Worm (Caenorhabditis elegans) whole organism, young adult: ENCODE measurements around the gene rpac-19.

ENCODE experiments used
- B0261.1 ChIP-seq: sonication (generic microtip); optimal IDR thresholded peaks from 2 replicates; lab custom pipeline; 2016; ENCODE audit warnings: mild to moderate bottlenecking, missing genetic modification characterization, moderate library complexity, missing compliant biosample characterization
- D2030.7 ChIP-seq: fragments of 200-800 bp; sonication (Bioruptor generic); IDR thresholded peaks from 2 replicates; pipeline ENCODE4 v1.3.6; 2022; ENCODE audit warnings: missing genetic modification reagents, missing genetic modification characterization, missing compliant biosample characterization
- F37B4.10 ChIP-seq: fragments of 200-800 bp; sonication (Bioruptor generic); IDR thresholded peaks from 2 replicates; pipeline ENCODE4 v1.3.6; 2022; ENCODE audit warnings: missing genetic modification characterization, missing compliant biosample characterization
- F49E8.2 ChIP-seq: sonication (generic microtip); optimal IDR thresholded peaks from 3 replicates; lab custom pipeline; 2017; ENCODE audit warnings: missing genetic modification characterization, mild to moderate bottlenecking, missing compliant biosample characterization, antibody characterized with exemption, moderate library complexity; ENCODE audit not compliant: insufficient read depth
- F55B11.4 ChIP-seq: sonication (generic microtip); optimal IDR thresholded peaks from 2 replicates; lab custom pipeline; 2016; ENCODE audit warnings: missing compliant biosample characterization, missing genetic modification characterization, borderline replicate concordance; ENCODE audit not compliant: insufficient read depth
- K12H6.12 ChIP-seq: fragments of 200-800 bp; sonication (Bioruptor generic); optimal IDR thresholded peaks from 2 replicates; lab custom pipeline; 2018; ENCODE audit warnings: mild to moderate bottlenecking, missing genetic modification characterization, missing compliant biosample characterization
- Y53F4B.3 ChIP-seq: fragments of 200-800 bp; sonication (Bioruptor generic); IDR thresholded peaks from 2 replicates; pipeline ENCODE4 v1.3.6; 2022; ENCODE audit warnings: missing genetic modification reagents, missing genetic modification characterization, missing compliant biosample characterization
- Y67H2A.10 ChIP-seq: fragments of 200-800 bp; sonication (Bioruptor generic); conservative IDR thresholded peaks from 2 replicates; pipeline ENCODE4 v1.3.6; 2022; ENCODE audit warnings: missing genetic modification reagents, missing genetic modification characterization, missing compliant biosample characterization
- Y95B8A.8 ChIP-seq: fragments of 200-800 bp; sonication (Bioruptor generic); IDR thresholded peaks from 2 replicates; pipeline ENCODE4 v1.3.6; 2022; ENCODE audit warnings: missing genetic modification reagents, missing genetic modification characterization, missing compliant biosample characterization
- attf-5 ChIP-seq: fragments of 200-800 bp; sonication (Bioruptor generic); optimal IDR thresholded peaks from 2 replicates; lab custom pipeline; 2018; ENCODE audit warnings: mild to moderate bottlenecking, missing genetic modification characterization, missing compliant biosample characterization
- attf-6 ChIP-seq: fragments of 200-800 bp; sonication (Bioruptor generic); IDR thresholded peaks from 2 replicates; pipeline ENCODE4 v1.3.6; 2022; ENCODE audit warnings: missing genetic modification reagents, missing genetic modification characterization, missing compliant biosample characterization
- bed-1 ChIP-seq: fragments of 200-800 bp; sonication (Bioruptor generic); IDR thresholded peaks from 2 replicates; pipeline ENCODE4 v1.3.6; 2022; ENCODE audit warnings: missing genetic modification reagents, missing genetic modification characterization, missing compliant biosample characterization
- bed-2 ChIP-seq: fragments of 200-800 bp; sonication (Bioruptor generic); IDR thresholded peaks from 2 replicates; pipeline ENCODE4 v1.3.6; 2022; ENCODE audit warnings: missing genetic modification reagents, missing genetic modification characterization, missing compliant biosample characterization
- ccch-3 ChIP-seq: fragments of 200-800 bp; sonication (Bioruptor generic); optimal IDR thresholded peaks from 2 replicates; lab custom pipeline; 2018; ENCODE audit warnings: mild to moderate bottlenecking, missing genetic modification characterization, missing compliant biosample characterization
- ceh-91 ChIP-seq: fragments of 200-800 bp; sonication (Bioruptor generic); IDR thresholded peaks from 2 replicates; pipeline ENCODE4 v1.3.6; 2022; ENCODE audit warnings: missing genetic modification reagents, missing genetic modification characterization, missing compliant biosample characterization
- dpff-1 ChIP-seq: sonication (generic microtip); optimal IDR thresholded peaks from 2 replicates; lab custom pipeline; 2017; ENCODE audit warnings: mild to moderate bottlenecking, missing genetic modification characterization, missing compliant biosample characterization
- efl-1 ChIP-seq: fragments of 150-350 bp; optimal IDR thresholded peaks from 2 replicates; lab custom pipeline; 2014; ENCODE audit warnings: missing biosample characterization, missing genetic modification reagents, missing genetic modification characterization
- egl-18 ChIP-seq: fragments of 200-800 bp; sonication (Bioruptor generic); IDR thresholded peaks from 2 replicates; pipeline ENCODE4 v1.3.6; 2022; ENCODE audit warnings: missing genetic modification reagents, missing genetic modification characterization, missing compliant biosample characterization
- egl-44 ChIP-seq: fragments of 200-800 bp; sonication (Bioruptor generic); IDR thresholded peaks from 2 replicates; pipeline ENCODE4 v1.3.6; 2022; ENCODE audit warnings: missing genetic modification reagents, missing genetic modification characterization, missing compliant biosample characterization
- hlh-12 ChIP-seq: sonication (generic microtip); optimal IDR thresholded peaks from 2 replicates; lab custom pipeline; 2016; ENCODE audit warnings: missing genetic modification characterization, missing compliant biosample characterization
- let-526 ChIP-seq: fragments of 200-800 bp; sonication (Bioruptor generic); IDR thresholded peaks from 2 replicates; pipeline ENCODE4 v1.3.6; 2022; ENCODE audit warnings: missing genetic modification reagents, missing genetic modification characterization, missing compliant biosample characterization
- let-607 ChIP-seq, 2 experiments: fragments of 200-800 bp in 1 of 2; sonication (Bioruptor generic) in 1 of 2; sonication (generic microtip) in 1 of 2; optimal IDR thresholded peaks; 2 replicates each; lab custom pipeline; 2016 to 2018; ENCODE audit warnings: mild to moderate bottlenecking in 2 of 2, missing compliant biosample characterization in 2 of 2, missing genetic modification characterization in 2 of 2, moderate library complexity in 2 of 2, missing genotype in 1 of 2
- lin-35 ChIP-seq, 3 experiments: fragments of 150-350 bp in 2 of 3; sonication (generic microtip) in 1 of 3; optimal IDR thresholded peaks; 2 replicates each; lab custom pipeline; 2014 to 2018; ENCODE audit warnings: missing biosample characterization in 3 of 3, missing genetic modification characterization in 3 of 3, missing genetic modification reagents in 3 of 3
- lin-54 ChIP-seq: fragments of 200-800 bp; sonication (Bioruptor generic); optimal IDR thresholded peaks from 2 replicates; lab custom pipeline; 2018; ENCODE audit warnings: mild to moderate bottlenecking, missing genetic modification characterization, missing compliant biosample characterization
- lir-1 ChIP-seq: fragments of 200-800 bp; sonication (Bioruptor generic); conservative IDR thresholded peaks from 2 replicates; pipeline ENCODE4 v1.3.6; 2022; ENCODE audit warnings: missing genetic modification reagents, missing genetic modification characterization, missing compliant biosample characterization
- lsl-1 ChIP-seq: fragments of 200-800 bp; sonication (Bioruptor generic); optimal IDR thresholded peaks from 2 replicates; lab custom pipeline; 2018; ENCODE audit warnings: mild to moderate bottlenecking, missing genetic modification characterization, moderate library complexity, missing compliant biosample characterization
- madf-6 ChIP-seq: fragments of 200-800 bp; sonication (Bioruptor generic); IDR thresholded peaks from 2 replicates; pipeline ENCODE4 v1.3.6; 2022; ENCODE audit warnings: missing genetic modification reagents, missing genetic modification characterization, missing compliant biosample characterization
- mcd-1 ChIP-seq: fragments of 200-800 bp; sonication (Bioruptor generic); IDR thresholded peaks from 2 replicates; pipeline ENCODE4 v1.3.6; 2022; ENCODE audit warnings: missing genetic modification reagents, missing genetic modification characterization, missing compliant biosample characterization
- mes-4 ChIP-seq: sonication (generic microtip); optimal IDR thresholded peaks from 2 replicates; lab custom pipeline; 2016; ENCODE audit warnings: missing genotype, missing genetic modification characterization, missing compliant biosample characterization
- nfya-2 ChIP-seq: fragments of 200-800 bp; sonication (Bioruptor generic); IDR thresholded peaks from 2 replicates; pipeline ENCODE4 v1.3.6; 2022; ENCODE audit warnings: missing genetic modification reagents, missing genetic modification characterization, missing compliant biosample characterization
- nhr-120 ChIP-seq: fragments of 200-800 bp; sonication (Bioruptor generic); IDR thresholded peaks from 2 replicates; pipeline ENCODE4 v1.3.6; 2022; ENCODE audit warnings: missing genetic modification characterization, missing compliant biosample characterization
- nhr-27 ChIP-seq: fragments of 200-800 bp; sonication (Bioruptor generic); optimal IDR thresholded peaks from 2 replicates; lab custom pipeline; 2018; ENCODE audit warnings: mild to moderate bottlenecking, missing genetic modification characterization, moderate library complexity, missing compliant biosample characterization
- nhr-90 ChIP-seq: sonication (generic microtip); optimal IDR thresholded peaks from 2 replicates; lab custom pipeline; 2016; ENCODE audit warnings: missing genotype, mild to moderate bottlenecking, missing genetic modification characterization, missing compliant biosample characterization
- rcor-1 ChIP-seq: fragments of 200-800 bp; sonication (Bioruptor generic); IDR thresholded peaks from 2 replicates; pipeline ENCODE4 v1.3.6; 2022; ENCODE audit warnings: missing genetic modification reagents, missing genetic modification characterization, missing compliant biosample characterization
- rec-8 ChIP-seq, 2 experiments: sonication (generic microtip); optimal IDR thresholded peaks; 2 replicates each; lab custom pipeline; 2016; ENCODE audit warnings: mild to moderate bottlenecking in 2 of 2, missing genetic modification characterization in 2 of 2, missing genetic modification reagents in 2 of 2, missing genotype in 2 of 2, missing biosample characterization in 1 of 2, missing compliant biosample characterization in 1 of 2, moderate library complexity in 1 of 2
- sptf-2 ChIP-seq: fragments of 200-800 bp; sonication (Bioruptor generic); optimal IDR thresholded peaks from 2 replicates; lab custom pipeline; 2018; ENCODE audit warnings: mild to moderate bottlenecking, missing genetic modification characterization, missing compliant biosample characterization
- tlf-1 ChIP-seq: fragments of 200-800 bp; sonication (Bioruptor generic); optimal IDR thresholded peaks from 2 replicates; lab custom pipeline; 2018; ENCODE audit warnings: mild to moderate bottlenecking, missing genetic modification characterization, missing compliant biosample characterization
- unc-62 ChIP-seq: fragments of 150-350 bp; optimal IDR thresholded peaks from 2 replicates; lab custom pipeline; 2014; ENCODE audit warnings: missing biosample characterization, missing genetic modification reagents, missing genetic modification characterization
- ztf-25 ChIP-seq: fragments of 200-800 bp; sonication (Bioruptor generic); IDR thresholded peaks from 2 replicates; pipeline ENCODE4 v1.3.6; 2022; ENCODE audit warnings: missing genetic modification reagents, missing genetic modification characterization, missing compliant biosample characterization
- ztf-26 ChIP-seq: sonication (generic microtip); optimal IDR thresholded peaks from 2 replicates; lab custom pipeline; 2017; ENCODE audit warnings: missing genetic modification characterization, missing compliant biosample characterization
- ztf-28 ChIP-seq: fragments of 200-800 bp; sonication (Bioruptor generic); IDR thresholded peaks from 2 replicates; pipeline ENCODE4 v1.3.6; 2022; ENCODE audit warnings: missing genetic modification reagents, missing genetic modification characterization, missing compliant biosample characterization

Gene rpac-19

DNA sequence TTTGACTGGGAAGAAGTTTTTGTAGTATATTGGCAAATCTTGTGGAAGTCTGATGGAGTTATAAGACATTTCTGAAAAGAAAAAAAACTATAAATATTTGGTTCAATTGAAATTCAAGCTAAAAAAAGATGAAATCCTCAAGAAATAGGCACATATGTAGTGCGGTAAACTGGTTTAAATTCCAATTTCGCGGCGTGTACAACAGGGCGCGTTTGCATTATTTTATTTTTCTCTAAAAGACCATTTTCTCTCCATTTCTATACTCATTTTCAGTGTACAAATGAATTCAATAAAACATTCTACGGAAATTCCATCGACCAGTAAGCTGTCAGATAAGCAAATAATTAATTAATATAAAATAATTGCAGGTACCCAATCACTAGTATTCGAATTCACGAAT lies 15.5 kb downstream of the rpac-19 start, which contains the start of the genes pri-1 and F58A4.6 (continued):
- TF ChIP-seq B0261.1 (tag; lab: Kevin White, UChicago): no peak
- no peak for TF ChIP-seq nhr-120 (GFP tag; lab: Robert Waterston, UW)
- no peak for TF ChIP-seq attf-6 (GFP tag; lab: Robert Waterston, UW)
- TF ChIP-seq Y95B8A.8 (GFP tag; lab: Robert Waterston, UW): no peak
- TF ChIP-seq efl-1 (GFP tag; lab: Kevin White, UChicago): peak; percentile 73
- TF ChIP-seq hlh-12: no peak
- TF ChIP-seq F37B4.10 (GFP tag; lab: Robert Waterston, UW): no peak
- TF ChIP-seq lsl-1 (GFP tag; lab: Kevin White, UChicago): peak; percentile 29
- TF ChIP-seq D2030.7 (GFP tag; lab: Robert Waterston, UW): peak; percentile 25; the same call in 1 of the 2 replicates
- no peak for TF ChIP-seq unc-62 (GFP tag; lab: Kevin White, UChicago)
- TF ChIP-seq mcd-1 (GFP tag; lab: Robert Waterston, UW): peak; percentile 83
- no peak for TF ChIP-seq dpff-1 (tag; lab: Kevin White, UChicago)
- no peak for TF ChIP-seq egl-44 (GFP tag; lab: Robert Waterston, UW)
- TF ChIP-seq let-526: no peak
- TF ChIP-seq nfya-2 (GFP tag; lab: Robert Waterston, UW): no peak
- no peak for TF ChIP-seq lir-1 (GFP tag; lab: Robert Waterston, UW)
- TF ChIP-seq rec-8 (tag; optimal IDR thresholded peaks at IDR 0.05; lab: Kevin White, UChicago): no peak
- no peak for TF ChIP-seq egl-18 (GFP tag; lab: Robert Waterston, UW)
- no peak for TF ChIP-seq Y53F4B.3
- peak; percentile 56 for TF ChIP-seq lin-54
- no peak for TF ChIP-seq lin-35 (GFP tag; optimal IDR thresholded peaks at IDR 0.05; lab: Kevin White, UChicago)
- no peak for TF ChIP-seq K12H6.12 (tag; lab: Kevin White, UChicago)
- no peak for TF ChIP-seq Y67H2A.10 (GFP tag; lab: Robert Waterston, UW)
- TF ChIP-seq ztf-28 (GFP tag; lab: Robert Waterston, UW): no peak
- TF ChIP-seq madf-6: peak; percentile 56; the same call in 1 of the 2 replicates
- no peak for TF ChIP-seq F49E8.2 (tag; lab: Kevin White, UChicago)
- TF ChIP-seq ztf-25 (GFP tag; lab: Robert Waterston, UW): no peak

DNA sequence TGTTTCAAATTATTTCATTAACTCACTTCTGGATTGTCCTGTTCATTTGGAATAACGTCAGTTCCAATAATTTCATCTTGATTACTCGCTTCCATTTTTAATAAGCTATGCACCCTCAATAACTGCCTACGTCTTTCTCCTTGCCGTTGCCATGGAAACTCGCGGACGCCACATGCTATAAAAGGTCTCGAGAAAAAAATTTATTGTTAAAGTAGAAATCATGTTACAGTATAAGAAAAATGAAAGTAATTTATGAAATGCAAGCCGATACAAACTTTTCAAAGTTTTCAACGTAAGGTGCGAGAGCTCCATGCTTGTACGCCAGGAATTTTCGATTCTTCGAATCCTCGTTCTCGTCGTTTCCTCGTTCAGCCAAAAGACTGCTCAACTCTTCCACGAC lies 17.6 kb downstream of the rpac-19 start, which contains the start of gene bbs-4:
TSS of gene bbs-4 (minus strand) at position 101 of the 400 bp plus-strand sequence.
- TF ChIP-seq F55B11.4 (tag; lab: Kevin White, UChicago) (no peak), ztf-26 (no peak), bed-1 (no peak), ceh-91 (no peak), rcor-1 (GFP tag; lab: Robert Waterston, UW) (no peak), tlf-1 (GFP tag; lab: Kevin White, UChicago) (no peak), ccch-3 (GFP tag; lab: Kevin White, UChicago) (no peak)

- no peak for TF ChIP-seq nhr-90 (tag; lab: Kevin White, UChicago)
- no peak for TF ChIP-seq bed-2 (GFP tag; lab: Robert Waterston, UW)
- TF ChIP-seq rcor-1 (GFP tag; lab: Robert Waterston, UW): no peak
- no peak for TF ChIP-seq Y67H2A.10 (GFP tag; lab: Robert Waterston, UW)
- no peak for TF ChIP-seq sptf-2 (GFP tag; lab: Kevin White, UChicago)
- TF ChIP-seq attf-6 (GFP tag; lab: Robert Waterston, UW): no peak
- TF ChIP-seq attf-5: no peak
- no peak for TF ChIP-seq let-607 (tag; optimal IDR thresholded peaks at IDR 0.05; lab: Kevin White, UChicago)
- no peak for TF ChIP-seq nhr-27
- TF ChIP-seq let-526: no peak
- no peak for TF ChIP-seq ceh-91
- TF ChIP-seq mes-4 (tag; lab: Kevin White, UChicago): no peak
- TF ChIP-seq lin-35 (GFP tag; optimal IDR thresholded peaks at IDR 0.05; lab: Kevin White, UChicago): no peak
These were observed 21.0 kb downstream of the rpac-19 start, which contains the start of gene clec-161 for ce11 chrIII:9608650-9609049. Gene clec-161 (minus strand): TSS chrIII:9608750.
